Worm (Caenorhabditis elegans): ENCODE data around the gene C53D6.4.

DNA sequence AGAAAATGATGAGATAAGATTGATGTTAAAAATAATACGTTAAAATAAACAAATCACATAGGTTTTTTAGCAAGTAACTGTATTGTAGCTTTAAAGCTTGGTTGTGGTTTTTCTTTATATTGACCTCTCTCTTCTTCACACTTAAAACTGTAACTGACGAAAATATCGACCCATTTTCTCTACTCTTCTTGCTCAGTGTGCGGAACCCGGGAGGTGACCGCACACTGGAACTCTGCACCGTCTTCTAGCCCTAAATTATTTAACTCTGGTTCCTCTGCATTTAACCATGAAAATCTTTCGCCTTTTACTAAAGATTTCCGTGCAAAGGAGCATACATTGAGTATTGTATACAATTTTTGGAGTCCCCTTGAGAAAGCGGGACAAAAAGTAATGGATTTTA lies 26.3 kb downstream of the C53D6.4 start:
- TF ChIP-seq nhr-76 (tag; optimal IDR thresholded peaks at IDR 0.05): no peak
- no peak for TF ChIP-seq nhr-12 (tag; optimal IDR thresholded peaks at IDR 0.05)
- TF ChIP-seq nfya-1 (tag; optimal IDR thresholded peaks at IDR 0.05; ENCODE audit: insufficient read depth): no peak
- no peak for TF ChIP-seq snpc-4 (tag; optimal IDR thresholded peaks at IDR 0.05)
- TF ChIP-seq elt-1 (tag; optimal IDR thresholded peaks at IDR 0.05): no peak
- no peak for TF ChIP-seq skn-1 (tag; optimal IDR thresholded peaks at IDR 0.05)
- no peak for TF ChIP-seq lin-15B (tag; optimal IDR thresholded peaks at IDR 0.05)
- TF ChIP-seq nhr-77 (tag; optimal IDR thresholded peaks at IDR 0.05): no peak
- no peak for TF ChIP-seq ama-1 (optimal IDR thresholded peaks at IDR 0.05)
- no peak for TF ChIP-seq ceh-16 (tag; optimal IDR thresholded peaks at IDR 0.05)
- TF ChIP-seq sea-2 (GFP tag; optimal IDR thresholded peaks at IDR 0.05): no peak
- no peak for TF ChIP-seq ztf-11 (tag; optimal IDR thresholded peaks at IDR 0.05)
- TF ChIP-seq hmg-11 (tag; optimal IDR thresholded peaks at IDR 0.05): no peak

Data from whole organism, L3 larva.